Worm (Caenorhabditis elegans) whole organism, young adult: Measurements from ENCODE around the gene srbc-8.

ENCODE experiments used
- B0019.2 ChIP-seq: fragments of 200-800 bp; sonication (Bioruptor generic); conservative IDR thresholded peaks from 2 replicates; pipeline ENCODE4 v1.3.6; 2022; ENCODE audit warnings: missing genetic modification reagents, missing genetic modification characterization, missing compliant biosample characterization
- B0261.1 ChIP-seq: sonication (generic microtip); optimal IDR thresholded peaks from 2 replicates; lab custom pipeline; 2016; ENCODE audit warnings: mild to moderate bottlenecking, missing genetic modification characterization, moderate library complexity, missing compliant biosample characterization
- C17E4.6 ChIP-seq: fragments of 200-800 bp; sonication (Bioruptor generic); IDR thresholded peaks from 2 replicates; pipeline ENCODE4 v1.3.6; 2022; ENCODE audit warnings: missing genetic modification reagents, missing genetic modification characterization, missing compliant biosample characterization
- F10E7.11 ChIP-seq: sonication (generic microtip); optimal IDR thresholded peaks from 2 replicates; lab custom pipeline; 2017; ENCODE audit warnings: mild to moderate bottlenecking, missing genetic modification characterization, moderate library complexity, missing compliant biosample characterization
- F39B2.1 ChIP-seq: fragments of 200-800 bp; sonication (Bioruptor generic); IDR thresholded peaks from 2 replicates; pipeline ENCODE4 v1.3.6; 2022; ENCODE audit warnings: missing genetic modification reagents, missing genetic modification characterization, missing compliant biosample characterization
- F52B5.7 ChIP-seq: sonication (generic microtip); optimal IDR thresholded peaks from 2 replicates; lab custom pipeline; 2016; ENCODE audit warnings: mild to moderate bottlenecking, missing genetic modification characterization, missing compliant biosample characterization
- K11D2.4 ChIP-seq: fragments of 200-800 bp; sonication (Bioruptor generic); IDR thresholded peaks from 2 replicates; pipeline ENCODE4 v1.3.6; 2022; ENCODE audit warnings: missing genetic modification reagents, missing genetic modification characterization, missing compliant biosample characterization
- Y53G8AR.9 ChIP-seq: fragments of 200-800 bp; sonication (Bioruptor generic); conservative IDR thresholded peaks from 2 replicates; pipeline ENCODE4 v1.3.6; 2022; ENCODE audit warnings: missing genetic modification reagents, missing genetic modification characterization, missing compliant biosample characterization
- Y67H2A.10 ChIP-seq: fragments of 200-800 bp; sonication (Bioruptor generic); conservative IDR thresholded peaks from 2 replicates; pipeline ENCODE4 v1.3.6; 2022; ENCODE audit warnings: missing genetic modification reagents, missing genetic modification characterization, missing compliant biosample characterization
- ZK185.1 ChIP-seq: sonication (generic microtip); optimal IDR thresholded peaks from 2 replicates; lab custom pipeline; 2016; ENCODE audit warnings: mild to moderate bottlenecking, missing genetic modification characterization, missing compliant biosample characterization; ENCODE audit not compliant: poor library complexity, severe bottlenecking
- akir-1 ChIP-seq: fragments of 200-800 bp; sonication (Bioruptor generic); optimal IDR thresholded peaks from 2 replicates; lab custom pipeline; 2018; ENCODE audit warnings: mild to moderate bottlenecking, missing genetic modification characterization, moderate library complexity, missing compliant biosample characterization
- atf-7 ChIP-seq: sonication (generic microtip); optimal IDR thresholded peaks from 2 replicates; lab custom pipeline; 2017; ENCODE audit warnings: mild to moderate bottlenecking, missing genetic modification characterization, missing compliant biosample characterization
- cebp-1 ChIP-seq, 2 experiments: fragments of 200-800 bp in 1 of 2; sonication (Bioruptor generic) in 1 of 2; sonication (generic microtip) in 1 of 2; IDR thresholded peaks in 1 of 2; optimal IDR thresholded peaks in 1 of 2; 2 replicates each; pipeline versions ENCODE4 v1.3.6 to Lab custom; 2017 to 2022; ENCODE audit warnings: missing compliant biosample characterization in 2 of 2, missing genetic modification characterization in 2 of 2, mild to moderate bottlenecking in 1 of 2, missing genetic modification reagents in 1 of 2, moderate library complexity in 1 of 2
- chd-7 ChIP-seq: sonication (generic microtip); optimal IDR thresholded peaks from 2 replicates; lab custom pipeline; 2016; ENCODE audit warnings: mild to moderate bottlenecking, missing genetic modification characterization, moderate library complexity, missing compliant biosample characterization
- die-1 ChIP-seq: sonication (generic microtip); optimal IDR thresholded peaks from 2 replicates; lab custom pipeline; 2016; ENCODE audit warnings: missing genotype, mild to moderate bottlenecking, missing genetic modification characterization, missing compliant biosample characterization
- dpl-1 ChIP-seq: fragments of 150-350 bp; optimal IDR thresholded peaks from 2 replicates; lab custom pipeline; 2014; ENCODE audit warnings: missing biosample characterization, missing genetic modification reagents, missing genetic modification characterization
- egl-18 ChIP-seq: fragments of 200-800 bp; sonication (Bioruptor generic); IDR thresholded peaks from 2 replicates; pipeline ENCODE4 v1.3.6; 2022; ENCODE audit warnings: missing genetic modification reagents, missing genetic modification characterization, missing compliant biosample characterization
- egl-44 ChIP-seq: fragments of 200-800 bp; sonication (Bioruptor generic); IDR thresholded peaks from 2 replicates; pipeline ENCODE4 v1.3.6; 2022; ENCODE audit warnings: missing genetic modification reagents, missing genetic modification characterization, missing compliant biosample characterization
- egrh-3 ChIP-seq: fragments of 200-800 bp; sonication (Bioruptor generic); IDR thresholded peaks from 2 replicates; pipeline ENCODE4 v1.3.6; 2022; ENCODE audit warnings: missing genetic modification reagents, missing genetic modification characterization, missing compliant biosample characterization
- fkh-3 ChIP-seq: sonication (generic microtip); optimal IDR thresholded peaks from 2 replicates; lab custom pipeline; 2016; ENCODE audit warnings: mild to moderate bottlenecking, missing genetic modification characterization, missing compliant biosample characterization
- hlh-26 ChIP-seq: fragments of 200-800 bp; sonication (Bioruptor generic); conservative IDR thresholded peaks from 2 replicates; pipeline ENCODE4 v1.3.6; 2022; ENCODE audit warnings: missing genetic modification reagents, missing genetic modification characterization, missing compliant biosample characterization
- hmg-20 ChIP-seq: fragments of 200-800 bp; sonication (Bioruptor generic); IDR thresholded peaks from 2 replicates; pipeline ENCODE4 v1.3.6; 2022; ENCODE audit warnings: missing genetic modification reagents, missing genetic modification characterization, missing compliant biosample characterization
- lin-26 ChIP-seq: fragments of 200-800 bp; sonication (Bioruptor generic); IDR thresholded peaks from 2 replicates; pipeline ENCODE4 v1.3.6; 2022; ENCODE audit warnings: missing genetic modification reagents, missing genetic modification characterization, missing compliant biosample characterization
- lin-35 ChIP-seq, 3 experiments: fragments of 150-350 bp in 2 of 3; sonication (generic microtip) in 1 of 3; optimal IDR thresholded peaks; 2 replicates each; lab custom pipeline; 2014 to 2018; ENCODE audit warnings: missing biosample characterization in 3 of 3, missing genetic modification characterization in 3 of 3, missing genetic modification reagents in 3 of 3
- madf-3 ChIP-seq: fragments of 200-800 bp; sonication (Bioruptor generic); IDR thresholded peaks from 2 replicates; pipeline ENCODE4 v1.3.6; 2022; ENCODE audit warnings: missing genetic modification reagents, missing genetic modification characterization, missing compliant biosample characterization
- madf-6 ChIP-seq: fragments of 200-800 bp; sonication (Bioruptor generic); IDR thresholded peaks from 2 replicates; pipeline ENCODE4 v1.3.6; 2022; ENCODE audit warnings: missing genetic modification reagents, missing genetic modification characterization, missing compliant biosample characterization
- mcd-1 ChIP-seq: fragments of 200-800 bp; sonication (Bioruptor generic); IDR thresholded peaks from 2 replicates; pipeline ENCODE4 v1.3.6; 2022; ENCODE audit warnings: missing genetic modification reagents, missing genetic modification characterization, missing compliant biosample characterization
- mel-28 ChIP-seq: sonication (generic microtip); optimal IDR thresholded peaks from 2 replicates; lab custom pipeline; 2016; ENCODE audit warnings: borderline replicate concordance, mild to moderate bottlenecking, missing genetic modification characterization, missing compliant biosample characterization
- nhr-120 ChIP-seq: fragments of 200-800 bp; sonication (Bioruptor generic); IDR thresholded peaks from 2 replicates; pipeline ENCODE4 v1.3.6; 2022; ENCODE audit warnings: missing genetic modification characterization, missing compliant biosample characterization
- nhr-179 ChIP-seq: sonication (generic microtip); optimal IDR thresholded peaks from 2 replicates; lab custom pipeline; 2016; ENCODE audit warnings: mild to moderate bottlenecking, missing genetic modification characterization, missing compliant biosample characterization
- nhr-80 ChIP-seq: sonication (generic microtip); optimal IDR thresholded peaks from 2 replicates; lab custom pipeline; 2016; ENCODE audit warnings: missing genetic modification characterization, missing compliant biosample characterization
- pbrm-1 ChIP-seq: fragments of 200-800 bp; sonication (Bioruptor generic); IDR thresholded peaks from 2 replicates; pipeline ENCODE4 v1.3.6; 2022; ENCODE audit warnings: missing genetic modification reagents, missing genetic modification characterization, missing compliant biosample characterization
- pha-4 ChIP-seq: fragments of 150-350 bp; sonication (generic microtip); optimal IDR thresholded peaks from 2 replicates; lab custom pipeline; 2014; ENCODE audit warnings: missing biosample characterization, missing genetic modification reagents, missing genetic modification characterization
- rec-8 ChIP-seq, 2 experiments: sonication (generic microtip); optimal IDR thresholded peaks; 2 replicates each; lab custom pipeline; 2016; ENCODE audit warnings: mild to moderate bottlenecking in 2 of 2, missing genetic modification characterization in 2 of 2, missing genetic modification reagents in 2 of 2, missing genotype in 2 of 2, missing biosample characterization in 1 of 2, missing compliant biosample characterization in 1 of 2, moderate library complexity in 1 of 2
- sdz-38 ChIP-seq: sonication (generic microtip); optimal IDR thresholded peaks from 2 replicates; lab custom pipeline; 2016; ENCODE audit warnings: missing genotype, missing genetic modification characterization, missing compliant biosample characterization
- snpc-1.1 ChIP-seq: sonication (generic microtip); optimal IDR thresholded peaks from 2 replicates; lab custom pipeline; 2017; ENCODE audit warnings: missing genetic modification characterization, mild to moderate bottlenecking, missing compliant biosample characterization, antibody characterized with exemption, moderate library complexity, missing genotype, missing genetic modification reagents; ENCODE audit not compliant: insufficient read depth
- somi-1 ChIP-seq: fragments of 200-800 bp; sonication (Bioruptor generic); optimal IDR thresholded peaks from 2 replicates; lab custom pipeline; 2018; ENCODE audit warnings: mild to moderate bottlenecking, missing genetic modification characterization, missing compliant biosample characterization
- sptf-2 ChIP-seq: fragments of 200-800 bp; sonication (Bioruptor generic); optimal IDR thresholded peaks from 2 replicates; lab custom pipeline; 2018; ENCODE audit warnings: mild to moderate bottlenecking, missing genetic modification characterization, missing compliant biosample characterization
- unc-130 ChIP-seq: sonication (generic microtip); optimal IDR thresholded peaks from 2 replicates; lab custom pipeline; 2016; ENCODE audit warnings: missing genetic modification reagents, missing genetic modification characterization, missing compliant biosample characterization
- xnd-1 ChIP-seq: sonication (generic microtip); optimal IDR thresholded peaks from 2 replicates; lab custom pipeline; 2016; ENCODE audit warnings: missing genotype, missing genetic modification reagents, missing genetic modification characterization, missing compliant biosample characterization
- ztf-25 ChIP-seq: fragments of 200-800 bp; sonication (Bioruptor generic); IDR thresholded peaks from 2 replicates; pipeline ENCODE4 v1.3.6; 2022; ENCODE audit warnings: missing genetic modification reagents, missing genetic modification characterization, missing compliant biosample characterization

Gene srbc-8

ce11 chrV:7439807-7440206, 45.1 kb downstream of the srbc-8 start, which contains the start of gene try-13:
try-13 (plus strand) TSS chrV:7440107.
- TF ChIP-seq xnd-1 (tag; lab: Kevin White, UChicago): no peak
- TF ChIP-seq somi-1: no peak
- no peak for TF ChIP-seq F39B2.1 (GFP tag; lab: Robert Waterston, UW)
- no peak for TF ChIP-seq B0261.1
- TF ChIP-seq ZK185.1 (tag; lab: Kevin White, UChicago): no peak
- no peak for TF ChIP-seq lin-35 (GFP tag; optimal IDR thresholded peaks at IDR 0.05; lab: Kevin White, UChicago)
- TF ChIP-seq egl-18: no peak
- no peak for TF ChIP-seq nhr-80 (tag; lab: Kevin White, UChicago)
- TF ChIP-seq rec-8 (tag; optimal IDR thresholded peaks at IDR 0.05; lab: Kevin White, UChicago): no peak
- no peak for TF ChIP-seq C17E4.6 (GFP tag; lab: Robert Waterston, UW)
- TF ChIP-seq akir-1 (GFP tag; lab: Kevin White, UChicago): no peak
- no peak for TF ChIP-seq dpl-1 (GFP tag; lab: Kevin White, UChicago)
- no peak for TF ChIP-seq sdz-38

ce11 chrV:7437985-7438384, 46.9 kb downstream of the srbc-8 start, which contains the start of gene F25E5.16:
F25E5.16 (plus strand) TSS chrV:7438285.
- TF ChIP-seq egl-44 (GFP tag; lab: Robert Waterston, UW): no peak
- no peak for TF ChIP-seq ztf-25

DNA sequence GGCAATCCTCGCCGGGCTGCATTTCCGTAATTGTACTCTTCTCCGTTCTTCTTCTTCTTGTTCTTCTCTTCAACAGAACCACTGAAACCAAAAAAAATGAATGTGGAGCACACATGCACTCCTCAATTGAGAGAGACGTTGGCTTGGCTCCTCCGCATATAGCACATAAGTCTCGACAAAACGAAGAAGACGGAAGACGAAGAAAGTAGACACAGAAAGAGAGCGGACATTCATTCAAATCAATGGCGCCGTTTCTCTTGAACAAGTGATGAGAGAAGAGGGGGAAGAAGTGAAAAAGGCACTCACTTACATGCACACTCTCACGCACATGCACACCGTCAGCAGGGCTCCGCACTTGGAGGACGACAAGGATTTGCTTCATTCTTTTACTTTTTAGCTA, 47.4 kb downstream of the srbc-8 start, which contains the start of gene F25E5.9:
F25E5.9 (minus strand) TSS at position 382 of the 400 bp plus-strand sequence.
- no peak for TF ChIP-seq pbrm-1 (GFP tag; lab: Robert Waterston, UW)
- TF ChIP-seq sptf-2 (GFP tag; lab: Kevin White, UChicago): no peak
- peak; percentile 10 for TF ChIP-seq F52B5.7 (tag; lab: Kevin White, UChicago)
- 0 out of 2 replicates have a peak, but pooled peaks have one; percentile 16 for TF ChIP-seq K11D2.4
- no peak for TF ChIP-seq madf-3 (GFP tag; lab: Robert Waterston, UW)
- peak; percentile 18; the same call in 1 of the 2 replicates for TF ChIP-seq mcd-1 (GFP tag; lab: Robert Waterston, UW)
- peak; percentile 63 for TF ChIP-seq F10E7.11
- TF ChIP-seq hmg-20 (GFP tag; lab: Robert Waterston, UW): no peak
- TF ChIP-seq egrh-3: no peak
- TF ChIP-seq, all 124 proteins: peak for 4

DNA sequence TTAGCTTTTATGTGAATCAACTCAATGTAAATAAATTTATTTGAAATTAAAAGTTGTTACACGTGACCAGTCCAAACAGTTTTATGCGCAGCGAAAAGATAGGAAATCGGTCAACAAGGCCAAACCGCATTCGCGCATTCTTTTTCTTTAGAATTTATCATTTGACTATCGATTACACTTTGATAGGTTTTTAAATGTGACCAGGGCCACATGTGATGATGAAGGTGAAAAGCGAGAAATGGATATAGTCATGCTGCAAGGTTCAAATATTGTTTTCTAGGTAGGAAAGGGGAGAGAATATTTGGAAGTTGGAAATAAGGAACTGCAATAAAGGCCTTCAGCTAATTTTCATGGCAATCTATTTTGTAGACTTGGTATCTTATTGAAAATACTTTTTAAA, 48.0 kb downstream of the srbc-8 start:
- TF ChIP-seq mel-28 (no peak), pha-4 (no peak), C17E4.6 (GFP tag; lab: Robert Waterston, UW) (no peak), snpc-1.1 (tag; lab: Kevin White, UChicago) (no peak), Y67H2A.10 (GFP tag; lab: Robert Waterston, UW) (no peak), chd-7 (tag; lab: Kevin White, UChicago) (peak; percentile 32), F52B5.7 (tag; lab: Kevin White, UChicago) (no peak), nhr-120 (GFP tag; lab: Robert Waterston, UW) (no peak), somi-1 (peak; percentile 4), B0019.2 (GFP tag; lab: Robert Waterston, UW) (no peak), cebp-1 (GFP tag; IDR thresholded peaks at IDR 0.05; lab: Robert Waterston, UW) (0 out of 2 replicates have a peak, but pooled peaks have one; percentile 21), cebp-1 (tag; optimal IDR thresholded peaks at IDR 0.05; lab: Kevin White, UChicago) (no peak), lin-26 (GFP tag; lab: Robert Waterston, UW) (peak; percentile 9; the same call in 1 of the 2 replicates), ZK185.1 (tag; lab: Kevin White, UChicago) (peak; percentile 65), Y53G8AR.9 (GFP tag; lab: Robert Waterston, UW) (peak; percentile 34; the same call in 1 of the 2 replicates), madf-6 (GFP tag; lab: Robert Waterston, UW) (0 out of 2 replicates have a peak, but pooled peaks have one; percentile 32), madf-3 (GFP tag; lab: Robert Waterston, UW) (0 out of 2 replicates have a peak, but pooled peaks have one; percentile 24), nhr-179 (tag; lab: Kevin White, UChicago) (no peak), unc-130 (GFP tag; lab: Kevin White, UChicago) (no peak), rec-8 (tag; optimal IDR thresholded peaks at IDR 0.05; lab: Kevin White, UChicago) (no peak), K11D2.4 (no peak), die-1 (tag; lab: Kevin White, UChicago) (peak; percentile 19), dpl-1 (GFP tag; lab: Kevin White, UChicago) (no peak), fkh-3 (tag; lab: Kevin White, UChicago) (peak; percentile 12), hlh-26 (no peak), atf-7 (tag; lab: Kevin White, UChicago) (no peak)
